Worm (Caenorhabditis elegans): ENCODE results near the gene erd-2.1.

Gene erd-2.1

ce11 chrX:10199202-10199601, 40.6 kb upstream of the erd-2.1 start:
- TF ChIP-seq lsy-2 (tag; optimal IDR thresholded peaks at IDR 0.05) = no peak
- TF ChIP-seq daf-12 (tag; optimal IDR thresholded peaks at IDR 0.05) = no peak
- no peak for TF ChIP-seq nhr-41 (GFP tag; IDR thresholded peaks at IDR 0.05)
- peak in 1 of 2 experiments; percentile 64 for TF ChIP-seq unc-62 (GFP tag; optimal IDR thresholded peaks at IDR 0.05 in 1 of 2)
- TF ChIP-seq unc-62 (tag; optimal IDR thresholded peaks at IDR 0.05) = no peak
- no peak for TF ChIP-seq nhr-28 (tag; optimal IDR thresholded peaks at IDR 0.05)
- TF ChIP-seq ZK546.5 (tag; optimal IDR thresholded peaks at IDR 0.05) = no peak

ce11 chrX:10197204-10197756, 38.7 kb upstream of the erd-2.1 start, which contains the start of gene nucb-1:
nucb-1 (plus strand) TSS chrX:10197706.
- TF ChIP-seq tra-1 (GFP tag; IDR thresholded peaks at IDR 0.05) (no peak), mdl-1 (tag; optimal IDR thresholded peaks at IDR 0.05) (peak in 1 of 2 experiments; percentile 28), T26A8.4 (GFP tag; IDR thresholded peaks at IDR 0.05) (peak; percentile 39; the same call in 1 of the 2 replicates), nhr-77 (tag; optimal IDR thresholded peaks at IDR 0.05) (peak; percentile 69), nhr-6 (tag; optimal IDR thresholded peaks at IDR 0.05) (peak; percentile 82), dve-1 (tag; optimal IDR thresholded peaks at IDR 0.05; ENCODE audit: insufficient read depth) (peak; percentile 79), lim-7 (GFP tag; IDR thresholded peaks at IDR 0.05) (no peak), ctbp-1 (GFP tag; IDR thresholded peaks at IDR 0.05) (no peak), php-3 (GFP tag; IDR thresholded peaks at IDR 0.05) (no peak), R02D3.7 (tag; optimal IDR thresholded peaks at IDR 0.05) (peak; percentile 59), ces-1 (GFP tag; optimal IDR thresholded peaks at IDR 0.05) (no peak), hlh-11 (tag; optimal IDR thresholded peaks at IDR 0.05) (peak; percentile 72), aha-1 (tag) (peak; percentile 59), attf-4 (tag; optimal IDR thresholded peaks at IDR 0.05) (no peak), lin-13 (GFP tag; optimal IDR thresholded peaks at IDR 0.05) (no peak), gei-8 (GFP tag; optimal IDR thresholded peaks at IDR 0.05) (no peak), daf-16 (GFP tag; optimal IDR thresholded peaks at IDR 0.05) (no peak), daf-16 (tag; optimal IDR thresholded peaks at IDR 0.05) (peak; percentile 50), cey-2 (tag; optimal IDR thresholded peaks at IDR 0.05; ENCODE audit: borderline replicate concordance, insufficient read depth) (no peak), dmd-6 (GFP tag; IDR thresholded peaks at IDR 0.05) (peak; percentile 33; the same call in 1 of the 2 replicates), hmg-1.1 (GFP tag; IDR thresholded peaks at IDR 0.05) (peak; percentile 62), hlh-30 (tag; optimal IDR thresholded peaks at IDR 0.05; ENCODE audit: insufficient read depth) (peak; percentile 78), nhr-28 (tag; optimal IDR thresholded peaks at IDR 0.05) (peak; percentile 78), mxl-3 (GFP tag; optimal IDR thresholded peaks at IDR 0.05) (peak; percentile 60), nhr-11 (tag; optimal IDR thresholded peaks at IDR 0.05) (peak; percentile 72), nhr-25 (tag; optimal IDR thresholded peaks at IDR 0.05; ENCODE audit: borderline replicate concordance, insufficient read depth) (peak; percentile 39), dpl-1 (GFP tag; optimal IDR thresholded peaks at IDR 0.05) (peak; percentile 41), nhr-237 (tag; optimal IDR thresholded peaks at IDR 0.05) (no peak), mep-1 (tag; optimal IDR thresholded peaks at IDR 0.05) (peak; percentile 90), T20F7.1 (GFP tag; optimal IDR thresholded peaks at IDR 0.05) (peak; percentile 98), lsy-2 (tag; optimal IDR thresholded peaks at IDR 0.05) (peak; percentile 15 to 90), pha-4 (GFP tag; IDR thresholded peaks at IDR 0.05) (no peak), pha-4 (tag; optimal IDR thresholded peaks at IDR 0.05) (peak; percentile 66), unc-62 (GFP tag; optimal IDR thresholded peaks at IDR 0.05 in 1 of 2) (peak in 1 of 2 experiments; percentile 88), unc-62 (tag; optimal IDR thresholded peaks at IDR 0.05) (no peak), hif-1 (tag; optimal IDR thresholded peaks at IDR 0.05) (peak in 1 of 2 experiments; percentile 37), lin-15B (tag; optimal IDR thresholded peaks at IDR 0.05) (no peak), duxl-1 (tag; optimal IDR thresholded peaks at IDR 0.05; ENCODE audit: poor library complexity) (peak; percentile 28), mes-2 (tag; optimal IDR thresholded peaks at IDR 0.05; ENCODE audit: poor library complexity, severe bottlenecking) (peak; percentile 81), rbr-2 (tag; optimal IDR thresholded peaks at IDR 0.05) (peak; percentile 65)

Measured in whole organism, L4 larva.